Fruit fly (Drosophila melanogaster) whole organism, prepupa: ENCODE data around the gene mAChR-C.
A peak's percentile ranks its signal among the peaks of the same experiment; 100 is the strongest.

Experiments
- Hr39 ChIP-seq: fragments of 200-800 bp; sonication (Bioruptor generic); optimal IDR thresholded peaks from 2 replicates; lab custom pipeline; 2016; ENCODE audit warnings: missing biosample characterization, missing genetic modification characterization
- Hr4 ChIP-seq: fragments of 200-800 bp; sonication (Bioruptor generic); optimal IDR thresholded peaks from 3 replicates; lab custom pipeline; 2016; ENCODE audit warnings: missing biosample characterization, missing genetic modification characterization
- dac ChIP-seq: fragments of 200-800 bp; sonication (Bioruptor generic); optimal IDR thresholded peaks from 2 replicates; lab custom pipeline; 2017; ENCODE audit warnings: missing biosample characterization, mild to moderate bottlenecking, missing genetic modification characterization

DNA sequence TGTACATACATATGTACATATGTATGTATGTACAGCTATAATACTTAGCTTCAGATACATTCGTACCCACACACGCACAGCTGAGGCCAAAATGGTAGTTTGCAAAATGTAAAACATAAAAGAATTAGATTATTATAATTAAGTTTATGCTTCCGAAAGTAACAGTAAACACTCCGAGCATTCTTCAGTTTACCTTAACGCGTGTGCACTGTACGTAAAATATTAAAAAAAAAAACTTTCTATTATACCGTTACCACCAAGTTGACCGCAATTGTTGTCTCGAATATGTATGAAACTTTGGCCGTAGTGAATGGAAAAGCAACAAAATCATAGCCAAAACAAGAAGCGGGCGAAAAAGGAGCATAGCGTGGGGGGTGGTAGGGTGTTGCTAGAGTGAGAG is 22.1 kb upstream of the mAChR-C start:
- peak; percentile 43 for TF ChIP-seq Hr39 (GFP tag; lab: Kevin White, UChicago)
- peak; percentile 76 for TF ChIP-seq dac (GFP tag; lab: Kevin White, UChicago)
- peak; percentile 88 for TF ChIP-seq Hr4
